Worm (Caenorhabditis elegans) whole organism, early embryonic: ENCODE data around the gene T21D12.11.

Source experiments
- aly-1 ChIP-seq: sonication (generic microtip); optimal IDR thresholded peaks from 2 replicates; lab custom pipeline; 2016; ENCODE audit warnings: missing genetic modification characterization, missing compliant biosample characterization
- ama-1 ChIP-seq: fragments of 150-350 bp; optimal IDR thresholded peaks from 2 replicates; lab custom pipeline; 2014
- pes-1 ChIP-seq: fragments of 200-800 bp; sonication (Bioruptor generic); IDR thresholded peaks from 2 replicates; pipeline ENCODE4 v1.3.6; 2022; ENCODE audit warnings: missing genetic modification reagents, missing genetic modification characterization, missing compliant biosample characterization

DNA sequence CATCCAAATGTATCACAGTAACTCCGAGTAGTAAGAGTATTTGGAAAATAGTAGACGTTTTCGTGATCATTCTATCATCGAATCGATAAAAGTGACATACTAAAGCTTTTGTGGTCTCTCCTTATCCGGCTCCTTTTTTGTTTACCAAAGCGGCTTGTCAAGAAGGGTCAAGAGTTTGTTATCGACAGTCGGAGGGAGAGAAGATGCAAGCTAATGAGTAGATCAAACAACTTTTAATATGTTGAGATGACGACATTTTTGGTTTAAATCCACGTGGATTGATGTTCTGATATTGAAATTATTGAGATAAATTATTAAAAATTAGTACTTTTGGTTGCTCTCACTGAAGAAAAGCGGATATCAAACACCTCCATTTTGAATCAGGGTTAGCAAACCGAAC is 22.1 kb downstream of the T21D12.11 start, which contains the start of gene T21D12.7:
- TF ChIP-seq aly-1 (tag; lab: Kevin White, UChicago) (no peak), pes-1 (no peak), ama-1 (no peak)
